Worm (Caenorhabditis elegans): ENCODE measurements around the gene Y43F8C.5.

The Y43F8C.5 gene

ce11 chrV:19669959-19670358, 37.5 kb upstream of the Y43F8C.5 start, which contains the start of gene Y43F8C.11:
Gene Y43F8C.11, plus strand, starts transcription at chrV:19670259.
- TF ChIP-seq nhr-43 (tag; optimal IDR thresholded peaks at IDR 0.05; ENCODE audit: poor library complexity, severe bottlenecking) (no peak), lsy-12 (tag; optimal IDR thresholded peaks at IDR 0.05) (no peak), fkh-2 (tag; optimal IDR thresholded peaks at IDR 0.05) (no peak), zag-1 (tag; optimal IDR thresholded peaks at IDR 0.05) (no peak), nhr-12 (tag; optimal IDR thresholded peaks at IDR 0.05) (no peak), nhr-25 (tag; optimal IDR thresholded peaks at IDR 0.05) (no peak), ztf-11 (tag; optimal IDR thresholded peaks at IDR 0.05) (no peak), daf-12 (tag; optimal IDR thresholded peaks at IDR 0.05) (no peak), fos-1 (tag; optimal IDR thresholded peaks at IDR 0.05) (no peak), nhr-11 (tag; optimal IDR thresholded peaks at IDR 0.05) (no peak), jun-1 (tag; optimal IDR thresholded peaks at IDR 0.05) (no peak), ceh-16 (tag; optimal IDR thresholded peaks at IDR 0.05) (no peak), pha-4 (tag; optimal IDR thresholded peaks at IDR 0.05) (no peak), elt-3 (tag; optimal IDR thresholded peaks at IDR 0.05) (no peak), ztf-4 (tag; optimal IDR thresholded peaks at IDR 0.05) (no peak), elt-1 (tag; optimal IDR thresholded peaks at IDR 0.05) (no peak), egl-5 (tag; optimal IDR thresholded peaks at IDR 0.05) (no peak)

ce11 chrV:19668213-19668612, 35.8 kb upstream of the Y43F8C.5 start:
- TF ChIP-seq eor-1 (tag; optimal IDR thresholded peaks at IDR 0.05): no peak

ce11 chrV:19667716-19668115, 35.3 kb upstream of the Y43F8C.5 start:
- TF ChIP-seq nhr-237 (tag; optimal IDR thresholded peaks at IDR 0.05) (no peak), mdl-1 (tag; optimal IDR thresholded peaks at IDR 0.05) (no peak), ceh-28 (tag; optimal IDR thresholded peaks at IDR 0.05) (no peak), eor-1 (tag; optimal IDR thresholded peaks at IDR 0.05) (no peak), unc-39 (tag; optimal IDR thresholded peaks at IDR 0.05) (no peak), jun-1 (tag; optimal IDR thresholded peaks at IDR 0.05) (no peak), R02D3.7 (tag; optimal IDR thresholded peaks at IDR 0.05) (no peak), skn-1 (tag; optimal IDR thresholded peaks at IDR 0.05) (no peak), sea-2 (GFP tag; optimal IDR thresholded peaks at IDR 0.05) (no peak), nhr-67 (tag; optimal IDR thresholded peaks at IDR 0.05) (no peak), ztf-11 (tag; optimal IDR thresholded peaks at IDR 0.05) (no peak), fos-1 (tag; optimal IDR thresholded peaks at IDR 0.05) (no peak), hmg-11 (tag; optimal IDR thresholded peaks at IDR 0.05) (no peak), daf-12 (tag; optimal IDR thresholded peaks at IDR 0.05) (no peak), ZK546.5 (tag; optimal IDR thresholded peaks at IDR 0.05) (no peak)

ce11 chrV:19666308-19666707, 33.9 kb upstream of the Y43F8C.5 start:
- TF ChIP-seq unc-62 (GFP tag; optimal IDR thresholded peaks at IDR 0.05): no peak
- no peak for TF ChIP-seq sea-2 (GFP tag; optimal IDR thresholded peaks at IDR 0.05)
- peak; percentile 71 for TF ChIP-seq nhr-25 (tag; optimal IDR thresholded peaks at IDR 0.05)

- no peak for TF ChIP-seq skn-1 (tag; optimal IDR thresholded peaks at IDR 0.05)
- no peak for TF ChIP-seq nhr-77 (tag; optimal IDR thresholded peaks at IDR 0.05)
- no peak for TF ChIP-seq ceh-82 (tag; optimal IDR thresholded peaks at IDR 0.05)
- TF ChIP-seq ceh-9 (tag; optimal IDR thresholded peaks at IDR 0.05): no peak
- no peak for TF ChIP-seq egl-27 (tag; optimal IDR thresholded peaks at IDR 0.05)
- no peak for TF ChIP-seq zag-1 (tag; optimal IDR thresholded peaks at IDR 0.05)
Observed at ce11 chrV:19664574-19664973, 32.1 kb upstream of the Y43F8C.5 start.

- no peak for TF ChIP-seq nhr-28 (tag; optimal IDR thresholded peaks at IDR 0.05)
- TF ChIP-seq egl-27 (tag; optimal IDR thresholded peaks at IDR 0.05): no peak
Observed at ce11 chrV:19655151-19655550, 22.7 kb upstream of the Y43F8C.5 start, which contains the start of gene dmd-3. Gene dmd-3, minus strand, starts transcription at chrV:19655251.
